Worm (Caenorhabditis elegans): ENCODE results near the gene C50H2.13.

- TF ChIP-seq ceh-2 (tag; optimal IDR thresholded peaks at IDR 0.05): no peak
- no peak for TF ChIP-seq ttx-3 (tag; optimal IDR thresholded peaks at IDR 0.05)
- no peak for TF ChIP-seq hlh-13 (GFP tag; optimal IDR thresholded peaks at IDR 0.05)
- no peak for TF ChIP-seq pha-4 (tag; optimal IDR thresholded peaks at IDR 0.05)
- no peak for TF ChIP-seq elt-2 (tag; optimal IDR thresholded peaks at IDR 0.05)
- no peak for TF ChIP-seq sdc-2 (tag; optimal IDR thresholded peaks at IDR 0.05)
- no peak for TF ChIP-seq hlh-6 (tag; optimal IDR thresholded peaks at IDR 0.05)
- TF ChIP-seq ceh-19 (GFP tag; optimal IDR thresholded peaks at IDR 0.05): no peak
- no peak for TF ChIP-seq F13H6.1 (tag; optimal IDR thresholded peaks at IDR 0.05)
- TF ChIP-seq pros-1 (tag; optimal IDR thresholded peaks at IDR 0.05): no peak
These were observed at the start of gene C50H2.13 for ce11 chrV:9926240-9926639.
